Fruit fly (Drosophila melanogaster) Kc167 (cell line): ENCODE data around the gene Nup98-96.

ENCODE experiments used
- Myc ChIP-seq: fragments of >200 bp; optimal IDR thresholded peaks from 2 replicates; lab custom pipeline; 2017; ENCODE audit warnings: missing external identifiers
- h ChIP-seq: fragments of >200 bp; optimal IDR thresholded peaks from 3 replicates; lab custom pipeline; 2018; ENCODE audit warnings: missing external identifiers
- insv ChIP-seq: fragments of >200 bp; optimal IDR thresholded peaks from 3 replicates; lab custom pipeline; 2018; ENCODE audit warnings: missing external identifiers
- psq ChIP-seq: fragments of >200 bp; optimal IDR thresholded peaks from 2 replicates; lab custom pipeline; 2017; ENCODE audit warnings: missing external identifiers
- ttk ChIP-seq: sonication (Bioruptor generic); optimal IDR thresholded peaks from 2 replicates; lab custom pipeline; 2017; ENCODE audit warnings: missing external identifiers

- TF ChIP-seq psq (lab: Kevin White, UChicago): no peak
- no peak for TF ChIP-seq insv (lab: Kevin White, UChicago)
- TF ChIP-seq h (lab: Kevin White, UChicago): no peak
- no peak for TF ChIP-seq Myc (lab: Kevin White, UChicago)
- TF ChIP-seq ttk (lab: Kevin White, UChicago): no peak
Measured at dm6 chr3R:23823678-23824077, 42.3 kb upstream of the Nup98-96 start.
